Worm (Caenorhabditis elegans) whole organism, early embryonic: ENCODE data around the gene R08F11.1.

Source experiments
- ama-1 ChIP-seq: fragments of 150-350 bp; optimal IDR thresholded peaks from 2 replicates; lab custom pipeline; 2014
- ceh-13 ChIP-seq: fragments of 200-800 bp; sonication (Bioruptor generic); optimal IDR thresholded peaks from 2 replicates; lab custom pipeline; 2018; ENCODE audit warnings: mild to moderate bottlenecking, missing genetic modification characterization, missing compliant biosample characterization
- ceh-36 ChIP-seq: sonication (generic microtip); optimal IDR thresholded peaks from 2 replicates; lab custom pipeline; 2016; ENCODE audit warnings: missing genetic modification characterization, inconsistent platforms, missing compliant biosample characterization
- hnd-1 ChIP-seq: sonication (generic microtip); optimal IDR thresholded peaks from 2 replicates; lab custom pipeline; 2016; ENCODE audit warnings: missing genetic modification characterization, missing compliant biosample characterization
- tbx-37 ChIP-seq: fragments of 200-800 bp; sonication (Bioruptor generic); conservative IDR thresholded peaks from 2 replicates; pipeline ENCODE4 v1.3.6; 2022; ENCODE audit warnings: missing genetic modification reagents, missing genetic modification characterization, missing compliant biosample characterization

ce11 chrV:3832661-3833060 is 48.6 kb upstream of the R08F11.1 start:
- TF ChIP-seq ceh-36 (tag; lab: Kevin White, UChicago): no peak
- TF ChIP-seq hnd-1 (tag; lab: Kevin White, UChicago): no peak
- no peak for TF ChIP-seq ceh-13 (GFP tag; lab: Kevin White, UChicago)
- no peak for TF ChIP-seq tbx-37 (GFP tag; lab: Robert Waterston, UW)
- TF ChIP-seq ama-1 (lab: Kevin White, UChicago): no peak
